Fruit fly (Drosophila melanogaster): ENCODE measurements around the gene CG31371.

Gene CG31371

dm6 chr3R:30531989-30532653, 28.8 kb upstream of the CG31371 start, which contains the start of gene tmod (continued):
- TF ChIP-seq CG3407 (GFP tag; optimal IDR thresholded peaks at IDR 0.05): peak; percentile 25
- TF ChIP-seq peb (GFP tag; IDR thresholded peaks at IDR 0.05): no peak
- no peak for TF ChIP-seq cg (GFP tag; optimal IDR thresholded peaks at IDR 0.05)
- TF ChIP-seq CG6813 (GFP tag; optimal IDR thresholded peaks at IDR 0.05): peak; percentile 7
- TF ChIP-seq CG11093 (GFP tag; IDR thresholded peaks at IDR 0.05): no peak
- TF ChIP-seq gem (tag; optimal IDR thresholded peaks at IDR 0.05): peak; percentile 80
- TF ChIP-seq br (optimal IDR thresholded peaks at IDR 0.05): no peak
- TF ChIP-seq CG14014 (GFP tag; IDR thresholded peaks at IDR 0.05): 0 out of 2 replicates have a peak, but pooled peaks have one; percentile 5
- TF ChIP-seq CG34422 (GFP tag; IDR thresholded peaks at IDR 0.05): no peak
- TF ChIP-seq Antp (GFP tag; optimal IDR thresholded peaks at IDR 0.05): peak; percentile 6
- peak; percentile 35; the same call in 1 of the 2 replicates for TF ChIP-seq bbx (GFP tag; IDR thresholded peaks at IDR 0.05; ENCODE audit: partially characterized antibody)
- TF ChIP-seq chn (GFP tag; optimal IDR thresholded peaks at IDR 0.05): no peak
- no peak for TF ChIP-seq CG17361 (GFP tag; IDR thresholded peaks at IDR 0.05)
- TF ChIP-seq cas (GFP tag; IDR thresholded peaks at IDR 0.05): no peak
- TF ChIP-seq phol (tag; optimal IDR thresholded peaks at IDR 0.05): peak; percentile 82
- TF ChIP-seq CG15696 (tag; optimal IDR thresholded peaks at IDR 0.05): peak; percentile 5
- no peak for TF ChIP-seq trh (GFP tag; optimal IDR thresholded peaks at IDR 0.05)
- TF ChIP-seq Bteb2 (GFP tag; optimal IDR thresholded peaks at IDR 0.05): no peak
- peak; percentile 95 for TF ChIP-seq CG10321 (GFP tag; IDR thresholded peaks at IDR 0.05)
- TF ChIP-seq Asciz (GFP tag; optimal IDR thresholded peaks at IDR 0.05): peak; percentile 3
- TF ChIP-seq CG13296 (GFP tag; optimal IDR thresholded peaks at IDR 0.05): no peak
- TF ChIP-seq PHDP (tag; optimal IDR thresholded peaks at IDR 0.05): peak; percentile 48
- TF ChIP-seq p53 (GFP tag; optimal IDR thresholded peaks at IDR 0.05): no peak
- no peak for TF ChIP-seq hbn (GFP tag; IDR thresholded peaks at IDR 0.05; ENCODE audit: partially characterized antibody)
- TF ChIP-seq NC2β (GFP tag; optimal IDR thresholded peaks at IDR 0.05): no peak
- no peak for TF ChIP-seq Sin3A (optimal IDR thresholded peaks at IDR 0.05)
- TF ChIP-seq D19A (tag; optimal IDR thresholded peaks at IDR 0.05): peak; percentile 54
- TF ChIP-seq disco-r (GFP tag; optimal IDR thresholded peaks at IDR 0.05): no peak
- TF ChIP-seq inv (GFP tag; IDR thresholded peaks at IDR 0.05; ENCODE audit: partially characterized antibody): no peak
- no peak for TF ChIP-seq CG7745 (tag; optimal IDR thresholded peaks at IDR 0.05)
- no peak for TF ChIP-seq Poxn (GFP tag; IDR thresholded peaks at IDR 0.05)
- peak; percentile 45 for TF ChIP-seq CG15514 (GFP tag; optimal IDR thresholded peaks at IDR 0.05)
- peak; percentile 76 for TF ChIP-seq fd96Cb (tag; optimal IDR thresholded peaks at IDR 0.05)
- no peak for TF ChIP-seq CG2116 (GFP tag; optimal IDR thresholded peaks at IDR 0.05)
- no peak for TF ChIP-seq fru (optimal IDR thresholded peaks at IDR 0.05)
- no peak for TF ChIP-seq ttk (GFP tag; IDR thresholded peaks at IDR 0.05)
- no peak for TF ChIP-seq pzg (GFP tag; optimal IDR thresholded peaks at IDR 0.05)
- TF ChIP-seq CG10431 (GFP tag; optimal IDR thresholded peaks at IDR 0.05): no peak
- no peak for TF ChIP-seq Mrtf (GFP tag; IDR thresholded peaks at IDR 0.05)
- TF ChIP-seq fu2 (GFP tag; optimal IDR thresholded peaks at IDR 0.05): no peak
- TF ChIP-seq sob (GFP tag; IDR thresholded peaks at IDR 0.05): peak; percentile 34; the same call in 1 of the 2 replicates
- peak; percentile 24 for TF ChIP-seq caup (GFP tag; optimal IDR thresholded peaks at IDR 0.05; ENCODE audit: severe bottlenecking)
- no peak for TF ChIP-seq Hey (tag; optimal IDR thresholded peaks at IDR 0.05)
- TF ChIP-seq CG17359 (tag; optimal IDR thresholded peaks at IDR 0.05): peak; percentile 66
- no peak for TF ChIP-seq Lhr (GFP tag; optimal IDR thresholded peaks at IDR 0.05)
- peak; percentile 36 for TF ChIP-seq CG4424 (GFP tag; optimal IDR thresholded peaks at IDR 0.05)
- TF ChIP-seq seq (GFP tag; IDR thresholded peaks at IDR 0.05): no peak
- peak; percentile 23 for TF ChIP-seq Hr3 (GFP tag; optimal IDR thresholded peaks at IDR 0.05)
- no peak for TF ChIP-seq CG30431 (GFP tag; optimal IDR thresholded peaks at IDR 0.05)
- no peak for TF ChIP-seq gro (GFP tag; optimal IDR thresholded peaks at IDR 0.05)
- no peak for TF ChIP-seq Tbp (GFP tag; optimal IDR thresholded peaks at IDR 0.05)

Data from whole organism, embryonic.